Fruit fly (Drosophila melanogaster) whole organism, adult: Measurements from ENCODE around the gene Acbp3.

ENCODE experiments used
- CG11617 ChIP-seq: fragments of 200-800 bp; sonication (Bioruptor generic); optimal IDR thresholded peaks from 2 replicates; lab custom pipeline; 2017; ENCODE audit warnings: mild to moderate bottlenecking, missing biosample characterization, missing genetic modification reagents, missing genetic modification characterization
- CG12768 ChIP-seq: fragments of 200-800 bp; sonication (Bioruptor generic); optimal IDR thresholded peaks from 2 replicates; lab custom pipeline; 2017; ENCODE audit warnings: missing biosample characterization, missing genetic modification characterization, mild to moderate bottlenecking, moderate library complexity, missing genetic modification reagents
- CG14711 ChIP-seq: fragments of 200-800 bp; sonication (Bioruptor generic); optimal IDR thresholded peaks from 2 replicates; lab custom pipeline; 2018; ENCODE audit warnings: missing biosample characterization, mild to moderate bottlenecking, missing genetic modification characterization, moderate library complexity
- CG1620 ChIP-seq: fragments of 200-800 bp; sonication (Bioruptor generic); optimal IDR thresholded peaks from 2 replicates; lab custom pipeline; 2016; ENCODE audit warnings: missing biosample characterization, missing genetic modification characterization
- CG33017 ChIP-seq: fragments of 200-800 bp; sonication (Bioruptor generic); optimal IDR thresholded peaks from 2 replicates; lab custom pipeline; 2018; ENCODE audit warnings: missing biosample characterization, mild to moderate bottlenecking, missing genetic modification characterization, moderate library complexity
- CG5204 ChIP-seq: fragments of 200-800 bp; sonication (Bioruptor generic); optimal IDR thresholded peaks from 2 replicates; lab custom pipeline; 2016; ENCODE audit warnings: missing biosample characterization, missing genetic modification characterization
- CG7045 ChIP-seq: fragments of 200-800 bp; sonication (Bioruptor generic); optimal IDR thresholded peaks from 2 replicates; lab custom pipeline; 2017; ENCODE audit warnings: missing biosample characterization, mild to moderate bottlenecking, missing genetic modification characterization
- CG7101 ChIP-seq: fragments of 200-800 bp; sonication (Bioruptor generic); optimal IDR thresholded peaks from 2 replicates; lab custom pipeline; 2018; ENCODE audit warnings: missing biosample characterization, mild to moderate bottlenecking, missing genetic modification characterization, moderate library complexity
- Clk ChIP-seq: fragments of 200-800 bp; sonication (Bioruptor generic); optimal IDR thresholded peaks from 2 replicates; lab custom pipeline; 2017; ENCODE audit warnings: missing biosample characterization, missing genetic modification characterization
- Crg-1 ChIP-seq: fragments of 200-800 bp; sonication (Bioruptor generic); optimal IDR thresholded peaks from 2 replicates; lab custom pipeline; 2016; ENCODE audit warnings: missing biosample characterization, missing genetic modification characterization
- Hr96 ChIP-seq: fragments of 200-800 bp; sonication (Bioruptor generic); optimal IDR thresholded peaks from 2 replicates; lab custom pipeline; 2016; ENCODE audit warnings: missing biosample characterization, missing genetic modification characterization
- Mnt ChIP-seq: fragments of 200-800 bp; sonication (Bioruptor generic); optimal IDR thresholded peaks from 2 replicates; lab custom pipeline; 2016; ENCODE audit warnings: missing biosample characterization, mild to moderate bottlenecking, missing genetic modification characterization
- bab1 ChIP-seq: fragments of 200-800 bp; sonication (Bioruptor generic); optimal IDR thresholded peaks from 3 replicates; lab custom pipeline; 2019; ENCODE audit warnings: missing biosample characterization, mild to moderate bottlenecking, missing genetic modification characterization, moderate library complexity
- cic ChIP-seq: fragments of 200-800 bp; sonication (Bioruptor generic); optimal IDR thresholded peaks from 2 replicates; lab custom pipeline; 2017; ENCODE audit warnings: missing biosample characterization, mild to moderate bottlenecking, missing genetic modification characterization, moderate library complexity
- cnc ChIP-seq, 2 experiments: fragments of >200 bp; optimal IDR thresholded peaks; 2 replicates each; lab custom pipeline; 2017
- kay ChIP-seq: fragments of 200-800 bp; sonication (Bioruptor generic); peaks from one replicate; lab custom pipeline; 2016; ENCODE audit warnings: missing biosample characterization, missing genetic modification characterization, borderline replicate concordance
- ovo ChIP-seq: fragments of 200-800 bp; sonication (Bioruptor generic); optimal IDR thresholded peaks from 2 replicates; lab custom pipeline; 2016; ENCODE audit warnings: missing biosample characterization, missing genetic modification characterization
- pad ChIP-seq: fragments of 200-800 bp; sonication (Bioruptor generic); optimal IDR thresholded peaks from 3 replicates; lab custom pipeline; 2017; ENCODE audit warnings: missing biosample characterization, missing genetic modification characterization, mild to moderate bottlenecking, moderate library complexity, missing genetic modification reagents
- tj ChIP-seq: fragments of 200-800 bp; sonication (Bioruptor generic); optimal IDR thresholded peaks from 3 replicates; lab custom pipeline; 2017; ENCODE audit warnings: missing biosample characterization, mild to moderate bottlenecking, missing genetic modification characterization, moderate library complexity
- toe ChIP-seq: fragments of 200-800 bp; sonication (Bioruptor generic); optimal IDR thresholded peaks from 2 replicates; lab custom pipeline; 2016; ENCODE audit warnings: missing biosample characterization, missing genetic modification characterization

Acbp3 gene

dm6 chr3L:7130574-7130973, at the start of gene Acbp3:
TSS of gene Acbp3 (plus strand) at chr3L:7130874.
- TF ChIP-seq CG7045 (GFP tag; lab: Kevin White, UChicago) (no peak), Crg-1 (GFP tag; lab: Kevin White, UChicago) (no peak), CG14711 (no peak)

- TF ChIP-seq CG7045 (GFP tag; lab: Kevin White, UChicago) (no peak), tj (GFP tag; lab: Kevin White, UChicago) (no peak), ovo (GFP tag; lab: Kevin White, UChicago) (no peak), CG5204 (GFP tag; lab: Kevin White, UChicago) (no peak), CG1620 (no peak), bab1 (GFP tag; lab: Kevin White, UChicago) (no peak), cic (no peak), CG33017 (tag; lab: Kevin White, UChicago) (no peak), Mnt (no peak), Crg-1 (GFP tag; lab: Kevin White, UChicago) (no peak), CG12768 (no peak), pad (GFP tag; lab: Kevin White, UChicago) (no peak), CG7101 (tag; lab: Kevin White, UChicago) (no peak), toe (GFP tag; lab: Kevin White, UChicago) (no peak), kay (GFP tag; lab: Kevin White, UChicago) (no peak), Clk (GFP tag; lab: Kevin White, UChicago) (no peak), CG11617 (GFP tag; lab: Kevin White, UChicago) (no peak), cnc (optimal IDR thresholded peaks at IDR 0.05; lab: Kevin White, UChicago) (no peak), CG14711 (no peak)
Measured at dm6 chr3L:7082168-7082567, 48.5 kb upstream of the Acbp3 start.

dm6 chr3L:7086093-7086492, 44.6 kb upstream of the Acbp3 start:
- TF ChIP-seq Hr96 (GFP tag; lab: Kevin White, UChicago) (no peak), CG11617 (GFP tag; lab: Kevin White, UChicago) (no peak), CG33017 (tag; lab: Kevin White, UChicago) (no peak)

- no peak for TF ChIP-seq kay (GFP tag; lab: Kevin White, UChicago)
- TF ChIP-seq Mnt: no peak
- no peak for TF ChIP-seq tj (GFP tag; lab: Kevin White, UChicago)
- TF ChIP-seq CG7101 (tag; lab: Kevin White, UChicago): no peak
- TF ChIP-seq cnc (optimal IDR thresholded peaks at IDR 0.05; lab: Kevin White, UChicago): no peak
Measured at dm6 chr3L:7086558-7087059, 44.1 kb upstream of the Acbp3 start, which contains the start of gene Cpr65Ea. TSS of gene Cpr65Ea (minus strand) at chr3L:7086608.

dm6 chr3L:7087347-7087746, 43.3 kb upstream of the Acbp3 start:
- TF ChIP-seq Hr96 (GFP tag; lab: Kevin White, UChicago) (no peak), CG14711 (no peak), bab1 (GFP tag; lab: Kevin White, UChicago) (no peak)

- TF ChIP-seq Hr96 (GFP tag; lab: Kevin White, UChicago) (no peak), ovo (GFP tag; lab: Kevin White, UChicago) (no peak), Mnt (no peak), cic (no peak), toe (GFP tag; lab: Kevin White, UChicago) (no peak)
Measured at dm6 chr3L:7088687-7089086, 42.0 kb upstream of the Acbp3 start, which contains the start of gene Cpr65Eb. TSS of gene Cpr65Eb (minus strand) at chr3L:7088787.

dm6 chr3L:7090764-7091163, 39.9 kb upstream of the Acbp3 start:
- TF ChIP-seq kay (GFP tag; lab: Kevin White, UChicago) (no peak), CG14711 (no peak), CG7101 (tag; lab: Kevin White, UChicago) (no peak), tj (GFP tag; lab: Kevin White, UChicago) (no peak), cnc (optimal IDR thresholded peaks at IDR 0.05; lab: Kevin White, UChicago) (no peak), Crg-1 (GFP tag; lab: Kevin White, UChicago) (no peak), cic (no peak), Hr96 (GFP tag; lab: Kevin White, UChicago) (no peak), CG11617 (GFP tag; lab: Kevin White, UChicago) (no peak), CG12768 (no peak), CG33017 (tag; lab: Kevin White, UChicago) (no peak), Clk (GFP tag; lab: Kevin White, UChicago) (no peak)

- TF ChIP-seq Hr96 (GFP tag; lab: Kevin White, UChicago): no peak
- TF ChIP-seq CG11617 (GFP tag; lab: Kevin White, UChicago): no peak
- no peak for TF ChIP-seq CG7045 (GFP tag; lab: Kevin White, UChicago)
- TF ChIP-seq CG5204 (GFP tag; lab: Kevin White, UChicago): no peak
- TF ChIP-seq bab1 (GFP tag; lab: Kevin White, UChicago): no peak
- no peak for TF ChIP-seq Clk (GFP tag; lab: Kevin White, UChicago)
- TF ChIP-seq cnc (optimal IDR thresholded peaks at IDR 0.05; lab: Kevin White, UChicago): no peak
Measured at dm6 chr3L:7091331-7091904, 39.3 kb upstream of the Acbp3 start.
